Worm (Caenorhabditis elegans) whole organism, L2 larva: ENCODE results near the gene clec-197.
A peak's percentile ranks its signal among the peaks of the same experiment; 100 is the strongest.

Experiments
- F13H6.1 ChIP-seq: sonication (generic microtip); optimal IDR thresholded peaks from 2 replicates; lab custom pipeline; 2016; ENCODE audit warnings: missing genetic modification characterization, missing compliant biosample characterization
- R02D3.7 ChIP-seq: fragments of 150-350 bp; optimal IDR thresholded peaks from 2 replicates; lab custom pipeline; 2014; ENCODE audit warnings: missing biosample characterization, missing genetic modification characterization
- Y55F3AM.14 ChIP-seq: fragments of 200-800 bp; sonication (Bioruptor generic); optimal IDR thresholded peaks from 2 replicates; lab custom pipeline; 2018; ENCODE audit warnings: mild to moderate bottlenecking, missing genetic modification characterization, missing compliant biosample characterization
- ZK546.5 ChIP-seq: sonication (generic microtip); optimal IDR thresholded peaks from 2 replicates; lab custom pipeline; 2017; ENCODE audit warnings: missing biosample characterization, missing genetic modification characterization
- alr-1 ChIP-seq: fragments of 150-350 bp; optimal IDR thresholded peaks from 2 replicates; lab custom pipeline; 2014; ENCODE audit warnings: missing biosample characterization, missing genetic modification characterization
- aly-2 ChIP-seq: fragments of 150-350 bp; optimal IDR thresholded peaks from 2 replicates; lab custom pipeline; 2014; ENCODE audit warnings: missing biosample characterization, missing genetic modification characterization
- ama-1 ChIP-seq: fragments of 150-350 bp; optimal IDR thresholded peaks from 2 replicates; lab custom pipeline; 2018; ENCODE audit warnings: inconsistent platforms
- blmp-1 ChIP-seq: sonication (generic microtip); optimal IDR thresholded peaks from 2 replicates; lab custom pipeline; 2017; ENCODE audit warnings: missing genetic modification characterization, mild to moderate bottlenecking, missing compliant biosample characterization, antibody characterized with exemption, moderate library complexity; ENCODE audit not compliant: insufficient read depth
- ceh-16 ChIP-seq: fragments of 150-350 bp; optimal IDR thresholded peaks from 2 replicates; lab custom pipeline; 2014; ENCODE audit warnings: missing biosample characterization, missing genetic modification characterization
- ceh-82 ChIP-seq: fragments of 150-350 bp; optimal IDR thresholded peaks from 2 replicates; lab custom pipeline; 2014; ENCODE audit warnings: missing biosample characterization, missing genetic modification characterization
- crh-2 ChIP-seq: sonication (generic microtip); optimal IDR thresholded peaks from 2 replicates; lab custom pipeline; 2017; ENCODE audit warnings: missing biosample characterization, missing genetic modification characterization
- egl-27 ChIP-seq: sonication (generic microtip); optimal IDR thresholded peaks from 3 replicates; lab custom pipeline; 2017; ENCODE audit warnings: missing biosample characterization, missing genetic modification reagents, missing genetic modification characterization
- elt-1 ChIP-seq: fragments of 150-350 bp; optimal IDR thresholded peaks from 2 replicates; lab custom pipeline; 2014; ENCODE audit warnings: missing biosample characterization, missing genetic modification characterization
- fos-1 ChIP-seq: fragments of 150-350 bp; optimal IDR thresholded peaks from 2 replicates; lab custom pipeline; 2014; ENCODE audit warnings: missing biosample characterization, missing genetic modification characterization
- gmeb-1 ChIP-seq: fragments of 150-350 bp; optimal IDR thresholded peaks from 2 replicates; lab custom pipeline; 2014; ENCODE audit warnings: missing biosample characterization, missing genetic modification characterization
- lin-13 ChIP-seq: fragments of 150-350 bp; optimal IDR thresholded peaks from 2 replicates; lab custom pipeline; 2014; ENCODE audit warnings: missing biosample characterization, missing genetic modification reagents, missing genetic modification characterization
- lin-39 ChIP-seq: fragments of 150-350 bp; optimal IDR thresholded peaks from 2 replicates; lab custom pipeline; 2014; ENCODE audit warnings: missing biosample characterization, missing genetic modification reagents, missing genetic modification characterization
- lsy-2 ChIP-seq, 2 experiments: fragments of 150-350 bp in 1 of 2; sonication (generic microtip) in 1 of 2; optimal IDR thresholded peaks; 2 replicates each; lab custom pipeline; 2014 to 2017; ENCODE audit warnings: missing biosample characterization in 2 of 2, missing genetic modification characterization in 2 of 2
- mab-5 ChIP-seq: fragments of 150-350 bp; optimal IDR thresholded peaks from 2 replicates; lab custom pipeline; 2014; ENCODE audit warnings: missing biosample characterization, missing genetic modification characterization
- mdl-1 ChIP-seq, 2 experiments: fragments of 150-350 bp in 1 of 2; sonication (generic microtip) in 1 of 2; optimal IDR thresholded peaks; 2 replicates each; lab custom pipeline; 2017; ENCODE audit warnings: missing biosample characterization in 2 of 2, missing genetic modification characterization in 2 of 2
- nhr-11 ChIP-seq: fragments of 150-350 bp; optimal IDR thresholded peaks from 2 replicates; lab custom pipeline; 2014; ENCODE audit warnings: missing biosample characterization, missing genetic modification characterization
- nhr-12 ChIP-seq: fragments of 150-350 bp; optimal IDR thresholded peaks from 2 replicates; lab custom pipeline; 2014; ENCODE audit warnings: missing biosample characterization, missing genetic modification characterization
- nhr-21 ChIP-seq: fragments of 150-350 bp; optimal IDR thresholded peaks from 2 replicates; lab custom pipeline; 2014; ENCODE audit warnings: missing biosample characterization, missing genetic modification characterization
- nhr-237 ChIP-seq: fragments of 150-350 bp; optimal IDR thresholded peaks from 2 replicates; lab custom pipeline; 2014; ENCODE audit warnings: missing biosample characterization, missing genetic modification characterization
- nhr-6 ChIP-seq: fragments of 150-350 bp; optimal IDR thresholded peaks from 2 replicates; lab custom pipeline; 2014; ENCODE audit warnings: missing biosample characterization, missing genetic modification characterization
- nhr-77 ChIP-seq: fragments of 150-350 bp; optimal IDR thresholded peaks from 2 replicates; lab custom pipeline; 2014; ENCODE audit warnings: missing biosample characterization, missing genetic modification characterization
- peb-1 ChIP-seq: fragments of 150-350 bp; optimal IDR thresholded peaks from 2 replicates; lab custom pipeline; 2014; ENCODE audit warnings: missing biosample characterization, missing genetic modification characterization
- sem-4 ChIP-seq: fragments of 150-350 bp; optimal IDR thresholded peaks from 2 replicates; lab custom pipeline; 2014; ENCODE audit warnings: missing biosample characterization, missing genetic modification reagents, missing genetic modification characterization
- skn-1 ChIP-seq: sonication (generic microtip); optimal IDR thresholded peaks from 2 replicates; lab custom pipeline; 2017; ENCODE audit warnings: missing biosample characterization, missing genetic modification characterization
- sma-3 ChIP-seq: sonication (generic microtip); optimal IDR thresholded peaks from 2 replicates; lab custom pipeline; 2016; ENCODE audit warnings: missing genetic modification reagents, missing genetic modification characterization, missing compliant biosample characterization
- sma-9 ChIP-seq, 2 experiments: fragments of 150-350 bp in 1 of 2; sonication (generic microtip) in 1 of 2; optimal IDR thresholded peaks; 2 replicates each; lab custom pipeline; 2014 to 2016; ENCODE audit warnings: missing genetic modification characterization in 2 of 2, mild to moderate bottlenecking in 1 of 2, missing biosample characterization in 1 of 2, missing compliant biosample characterization in 1 of 2, missing genetic modification reagents in 1 of 2, moderate library complexity in 1 of 2
- snpc-4 ChIP-seq: fragments of 150-350 bp; optimal IDR thresholded peaks from 2 replicates; lab custom pipeline; 2014; ENCODE audit warnings: missing biosample characterization, missing genetic modification characterization
- unc-55 ChIP-seq: fragments of 150-350 bp; sonication (generic microtip); optimal IDR thresholded peaks from 3 replicates; lab custom pipeline; 2014; ENCODE audit warnings: missing biosample characterization, missing genetic modification reagents, missing genetic modification characterization
- unc-62 ChIP-seq: fragments of 150-350 bp; optimal IDR thresholded peaks from 2 replicates; lab custom pipeline; 2014; ENCODE audit warnings: missing biosample characterization, missing genetic modification reagents, missing genetic modification characterization
- zag-1 ChIP-seq: fragments of 150-350 bp; optimal IDR thresholded peaks from 2 replicates; lab custom pipeline; 2014; ENCODE audit warnings: missing biosample characterization, missing genetic modification characterization
- ztf-1 ChIP-seq: fragments of 200-800 bp; sonication (Bioruptor generic); conservative IDR thresholded peaks from 2 replicates; pipeline ENCODE4 v1.3.6; 2022; ENCODE audit warnings: missing genetic modification characterization, missing compliant biosample characterization
- ztf-11 ChIP-seq: sonication (generic microtip); optimal IDR thresholded peaks from 2 replicates; lab custom pipeline; 2017; ENCODE audit warnings: missing biosample characterization, missing genetic modification characterization
- ztf-4 ChIP-seq: fragments of 150-350 bp; optimal IDR thresholded peaks from 2 replicates; lab custom pipeline; 2014; ENCODE audit warnings: missing biosample characterization, missing genetic modification characterization

The clec-197 gene

ce11 chrIV:17346599-17347218 lies at the start of gene clec-197, which contains the start of gene clec-198:
Gene clec-197 (minus strand): TSS chrIV:17346699.
Gene clec-198 (plus strand): TSS chrIV:17347168.
- TF ChIP-seq unc-55 (GFP tag; lab: Kevin White, UChicago) (no peak), R02D3.7 (tag; lab: Kevin White, UChicago) (no peak), egl-27 (no peak), ama-1 (lab: Kevin White, UChicago) (no peak), sma-3 (no peak), crh-2 (tag; lab: Kevin White, UChicago) (no peak), Y55F3AM.14 (GFP tag; lab: Kevin White, UChicago) (no peak), peb-1 (tag; lab: Kevin White, UChicago) (no peak), ceh-16 (tag; lab: Kevin White, UChicago) (no peak), aly-2 (no peak), ztf-4 (tag; lab: Kevin White, UChicago) (no peak), skn-1 (no peak), nhr-21 (tag; lab: Kevin White, UChicago) (no peak), lsy-2 (tag; optimal IDR thresholded peaks at IDR 0.05; lab: Kevin White, UChicago) (no peak), lin-13 (GFP tag; lab: Kevin White, UChicago) (no peak), nhr-6 (tag; lab: Kevin White, UChicago) (no peak), unc-62 (no peak), ztf-1 (GFP tag; lab: Robert Waterston, UW) (no peak), nhr-12 (tag; lab: Kevin White, UChicago) (no peak), F13H6.1 (tag; lab: Kevin White, UChicago) (no peak)
- TF ChIP-seq, all 48 proteins: peak for 0

ce11 chrIV:17395910-17396309 lies 49.4 kb upstream of the clec-197 start, which contains the start of gene sru-15:
Gene sru-15 (plus strand): TSS chrIV:17396210.
- TF ChIP-seq ztf-11 (tag; lab: Kevin White, UChicago) (no peak), peb-1 (tag; lab: Kevin White, UChicago) (no peak), nhr-237 (tag; lab: Kevin White, UChicago) (no peak), ceh-82 (tag; lab: Kevin White, UChicago) (no peak), unc-55 (GFP tag; lab: Kevin White, UChicago) (no peak), ztf-1 (GFP tag; lab: Robert Waterston, UW) (no peak), sma-9 (GFP tag; optimal IDR thresholded peaks at IDR 0.05; lab: Kevin White, UChicago) (no peak), sma-9 (tag; optimal IDR thresholded peaks at IDR 0.05; lab: Kevin White, UChicago) (no peak), zag-1 (no peak), mab-5 (tag; lab: Kevin White, UChicago) (no peak), snpc-4 (no peak), blmp-1 (no peak), egl-27 (no peak), nhr-11 (tag; lab: Kevin White, UChicago) (no peak), sem-4 (tag; lab: Kevin White, UChicago) (no peak), mdl-1 (tag; optimal IDR thresholded peaks at IDR 0.05; lab: Kevin White, UChicago) (no peak), alr-1 (tag; lab: Kevin White, UChicago) (no peak), nhr-77 (no peak), lin-39 (tag; lab: Kevin White, UChicago) (no peak), nhr-12 (tag; lab: Kevin White, UChicago) (no peak), gmeb-1 (no peak)

ce11 chrIV:17387442-17387967 lies 41.0 kb upstream of the clec-197 start, which contains the start of gene T02D1.8:
Gene T02D1.8 (minus strand): TSS chrIV:17387492.
- TF ChIP-seq F13H6.1 (tag; lab: Kevin White, UChicago): no peak
- TF ChIP-seq lin-13 (GFP tag; lab: Kevin White, UChicago): no peak
- no peak for TF ChIP-seq elt-1 (tag; lab: Kevin White, UChicago)
- no peak for TF ChIP-seq unc-55 (GFP tag; lab: Kevin White, UChicago)
- TF ChIP-seq ZK546.5 (tag; lab: Kevin White, UChicago): no peak
- TF ChIP-seq fos-1: peak; percentile 74
- TF ChIP-seq, all 48 proteins: peak for 1
